Fruit fly (Drosophila melanogaster): Measurements from ENCODE around the gene CG43345.

- TF ChIP-seq foxo (GFP tag; optimal IDR thresholded peaks at IDR 0.05) (no peak), h (GFP tag; optimal IDR thresholded peaks at IDR 0.05) (no peak)
Observed at dm6 chr2L:21142501-21142849, 25.9 kb downstream of the CG43345 start.
